Fruit fly (Drosophila melanogaster) whole organism, embryonic: ENCODE measurements around the gene CG9498.

Source experiments
- Asciz ChIP-seq: fragments of 200-800 bp; sonication (Bioruptor generic); optimal IDR thresholded peaks from 2 replicates; lab custom pipeline; 2017; ENCODE audit warnings: missing biosample characterization, mild to moderate bottlenecking, missing genetic modification characterization, missing genetic modification reagents
- CG10543 ChIP-seq: fragments of 200-800 bp; sonication (Bioruptor generic); optimal IDR thresholded peaks from 3 replicates; lab custom pipeline; 2017; ENCODE audit warnings: missing biosample characterization, mild to moderate bottlenecking, missing genetic modification characterization, moderate library complexity
- CG10565 ChIP-seq: fragments of 200-800 bp; sonication (Bioruptor generic); optimal IDR thresholded peaks from 3 replicates; lab custom pipeline; 2016; ENCODE audit warnings: missing biosample characterization, mild to moderate bottlenecking, missing genetic modification characterization
- CG11560 ChIP-seq: fragments of 200-800 bp; sonication (Bioruptor generic); IDR thresholded peaks from 3 replicates; pipeline ENCODE4 v1.3.6; 2022; ENCODE audit warnings: missing biosample characterization, missing genetic modification characterization
- CG11723 ChIP-seq: fragments of 200-800 bp; sonication (Bioruptor generic); optimal IDR thresholded peaks from 2 replicates; lab custom pipeline; 2017; ENCODE audit warnings: missing biosample characterization, mild to moderate bottlenecking, missing genetic modification characterization
- CG12071 ChIP-seq: fragments of 200-800 bp; sonication (Bioruptor generic); optimal IDR thresholded peaks from 3 replicates; lab custom pipeline; 2018; ENCODE audit warnings: missing biosample characterization, mild to moderate bottlenecking, missing genetic modification characterization
- CG14710 ChIP-seq: fragments of 200-800 bp; sonication (Bioruptor generic); optimal IDR thresholded peaks from 3 replicates; lab custom pipeline; 2019; ENCODE audit warnings: missing biosample characterization, mild to moderate bottlenecking, missing genetic modification characterization, moderate library complexity
- CG17186 ChIP-seq: fragments of 200-800 bp; sonication (Bioruptor generic); optimal IDR thresholded peaks from 3 replicates; lab custom pipeline; 2017; ENCODE audit warnings: missing biosample characterization, missing genetic modification reagents, missing genetic modification characterization
- CG2199 ChIP-seq: fragments of 200-800 bp; sonication (Bioruptor generic); IDR thresholded peaks from 3 replicates; pipeline ENCODE4 v1.3.6; 2022; ENCODE audit warnings: missing biosample characterization, missing genetic modification characterization
- CG2712 ChIP-seq: fragments of 200-800 bp; optimal IDR thresholded peaks from 3 replicates; lab custom pipeline; 2019; ENCODE audit warnings: missing biosample characterization, mild to moderate bottlenecking, missing genetic modification characterization, moderate library complexity
- CG31388 ChIP-seq: fragments of 200-800 bp; sonication (Bioruptor generic); optimal IDR thresholded peaks from 2 replicates; lab custom pipeline; 2016; ENCODE audit warnings: missing biosample characterization, missing genetic modification characterization
- CG31441 ChIP-seq: fragments of 200-800 bp; sonication (Bioruptor generic); IDR thresholded peaks from 2 replicates; pipeline ENCODE4 v1.3.6; 2022; ENCODE audit warnings: missing biosample characterization, missing genetic modification characterization
- CG3847 ChIP-seq: fragments of 200-800 bp; sonication (Bioruptor generic); IDR thresholded peaks from 2 replicates; pipeline ENCODE4 v1.3.6; 2022; ENCODE audit warnings: missing biosample characterization, missing genetic modification characterization
- CG6689 ChIP-seq: fragments of 200-800 bp; sonication (Bioruptor generic); IDR thresholded peaks from 2 replicates; pipeline ENCODE4 v1.3.6; 2022; ENCODE audit warnings: missing biosample characterization, missing genetic modification characterization
- CG7357 ChIP-seq: fragments of 200-800 bp; sonication (Bioruptor generic); IDR thresholded peaks from 3 replicates; pipeline ENCODE4 v1.3.6; 2022; ENCODE audit warnings: missing biosample characterization, missing genetic modification characterization
- CG7839 ChIP-seq: fragments of 200-800 bp; sonication (Bioruptor generic); optimal IDR thresholded peaks from 3 replicates; lab custom pipeline; 2018; ENCODE audit warnings: missing biosample characterization, mild to moderate bottlenecking, missing genetic modification characterization, moderate library complexity
- CG7928 ChIP-seq: fragments of 200-800 bp; sonication (Bioruptor generic); optimal IDR thresholded peaks from 2 replicates; lab custom pipeline; 2017; ENCODE audit warnings: missing biosample characterization, mild to moderate bottlenecking, missing genetic modification characterization
- CG8924 ChIP-seq: fragments of 200-800 bp; optimal IDR thresholded peaks from 3 replicates; lab custom pipeline; 2019; ENCODE audit warnings: missing biosample characterization, mild to moderate bottlenecking, missing genetic modification characterization, moderate library complexity
- CG8944 ChIP-seq: fragments of 200-800 bp; sonication (Bioruptor generic); optimal IDR thresholded peaks from 3 replicates; lab custom pipeline; 2016; ENCODE audit warnings: missing biosample characterization, missing genetic modification characterization
- CG9727 ChIP-seq: fragments of 200-800 bp; sonication (Bioruptor generic); optimal IDR thresholded peaks from 3 replicates; lab custom pipeline; 2017; ENCODE audit warnings: missing biosample characterization, mild to moderate bottlenecking, missing genetic modification characterization
- CoRest ChIP-seq: fragments of 200-800 bp; sonication (Bioruptor generic); optimal IDR thresholded peaks from 3 replicates; lab custom pipeline; 2018; ENCODE audit warnings: missing biosample characterization, mild to moderate bottlenecking, missing genetic modification characterization, moderate library complexity
- CrebB ChIP-seq: fragments of 200-800 bp; sonication (Bioruptor generic); optimal IDR thresholded peaks from 3 replicates; lab custom pipeline; 2018; ENCODE audit warnings: missing biosample characterization, mild to moderate bottlenecking, missing genetic modification characterization
- Doc2 ChIP-seq: fragments of 200-800 bp; sonication (Bioruptor generic); IDR thresholded peaks from 2 replicates; pipeline ENCODE4 v1.3.6; 2022; ENCODE audit warnings: missing biosample characterization, missing genetic modification characterization
- E2f1 ChIP-seq: fragments of 200-800 bp; sonication (Bioruptor generic); IDR thresholded peaks from 2 replicates; pipeline ENCODE4 v1.3.6; 2022; ENCODE audit warnings: missing biosample characterization, missing genetic modification characterization
- HHEX ChIP-seq: fragments of 200-800 bp; sonication (Bioruptor generic); optimal IDR thresholded peaks from 3 replicates; lab custom pipeline; 2017; ENCODE audit warnings: missing biosample characterization, mild to moderate bottlenecking, missing genetic modification characterization, missing genetic modification reagents
- Med ChIP-seq: fragments of 200-800 bp; sonication (Bioruptor generic); peaks from one replicate; lab custom pipeline; 2016; ENCODE audit warnings: missing biosample characterization, missing genetic modification characterization, mild to moderate bottlenecking, inconsistent platforms, moderate library complexity
- NK7.1 ChIP-seq: fragments of 200-800 bp; sonication (Bioruptor generic); optimal IDR thresholded peaks from 3 replicates; lab custom pipeline; 2016; ENCODE audit warnings: missing biosample characterization, missing genetic modification characterization
- Nf-YC ChIP-seq: fragments of 200-800 bp; optimal IDR thresholded peaks from 3 replicates; lab custom pipeline; 2019; ENCODE audit warnings: missing biosample characterization, mild to moderate bottlenecking, missing genetic modification characterization, moderate library complexity
- Pdp1 ChIP-seq, 2 experiments: fragments of 200-800 bp; sonication (Bioruptor generic); optimal IDR thresholded peaks; 3 replicates each; lab custom pipeline; 2016; ENCODE audit warnings: missing biosample characterization in 2 of 2, missing genetic modification characterization in 2 of 2, mild to moderate bottlenecking in 1 of 2, moderate library complexity in 1 of 2
- Sry-δ ChIP-seq: fragments of 200-800 bp; sonication (Bioruptor generic); optimal IDR thresholded peaks from 2 replicates; lab custom pipeline; 2016; ENCODE audit warnings: missing biosample characterization, missing genetic modification characterization
- abd-A ChIP-seq: fragments of 200-800 bp; sonication (Bioruptor generic); optimal IDR thresholded peaks from 3 replicates; lab custom pipeline; 2019; ENCODE audit warnings: missing biosample characterization, mild to moderate bottlenecking, missing genetic modification characterization, moderate library complexity
- az2 ChIP-seq: fragments of 200-800 bp; sonication (Bioruptor generic); optimal IDR thresholded peaks from 3 replicates; lab custom pipeline; 2016; ENCODE audit warnings: missing biosample characterization, missing genetic modification characterization
- dmrt11E ChIP-seq: fragments of 200-800 bp; sonication (Bioruptor generic); optimal IDR thresholded peaks from 3 replicates; lab custom pipeline; 2018; ENCODE audit warnings: missing biosample characterization, mild to moderate bottlenecking, missing genetic modification characterization, moderate library complexity
- fd102C ChIP-seq: fragments of 200-800 bp; sonication (Bioruptor generic); optimal IDR thresholded peaks from 2 replicates; lab custom pipeline; 2018; ENCODE audit warnings: missing biosample characterization, mild to moderate bottlenecking, missing genetic modification characterization, moderate library complexity
- gro ChIP-seq: fragments of 200-800 bp; sonication (Bioruptor generic); optimal IDR thresholded peaks from 2 replicates; lab custom pipeline; 2016; ENCODE audit warnings: missing biosample characterization, missing genetic modification characterization
- gsb-n ChIP-seq: fragments of 200-800 bp; sonication (Bioruptor generic); optimal IDR thresholded peaks from 3 replicates; lab custom pipeline; 2018; ENCODE audit warnings: missing biosample characterization, mild to moderate bottlenecking, missing genetic modification characterization
- her ChIP-seq: fragments of 200-800 bp; sonication (Bioruptor generic); optimal IDR thresholded peaks from 2 replicates; lab custom pipeline; 2016; ENCODE audit warnings: missing biosample characterization, missing genetic modification characterization
- pnt ChIP-seq: fragments of 200-800 bp; sonication (Bioruptor generic); optimal IDR thresholded peaks from 3 replicates; lab custom pipeline; 2016; ENCODE audit warnings: missing biosample characterization, missing genetic modification characterization
- psq ChIP-seq: fragments of 200-800 bp; sonication (Bioruptor generic); optimal IDR thresholded peaks from 2 replicates; lab custom pipeline; 2017; ENCODE audit warnings: missing biosample characterization, missing genetic modification characterization
- pzg ChIP-seq: fragments of 200-800 bp; sonication (Bioruptor generic); optimal IDR thresholded peaks from 3 replicates; lab custom pipeline; 2018; ENCODE audit warnings: missing biosample characterization, mild to moderate bottlenecking, missing genetic modification characterization, moderate library complexity
- ranshi ChIP-seq: fragments of 200-800 bp; sonication (Bioruptor generic); IDR thresholded peaks from 2 replicates; pipeline ENCODE4 v1.3.6; 2022; ENCODE audit warnings: missing biosample characterization, missing genetic modification characterization
- repo ChIP-seq: fragments of 200-800 bp; sonication (Bioruptor generic); optimal IDR thresholded peaks from 2 replicates; lab custom pipeline; 2016; ENCODE audit warnings: missing biosample characterization, missing genetic modification characterization
- run ChIP-seq: fragments of 200-800 bp; sonication (Bioruptor generic); optimal IDR thresholded peaks from 3 replicates; lab custom pipeline; 2018; ENCODE audit warnings: missing biosample characterization, mild to moderate bottlenecking, missing genetic modification characterization
- sim ChIP-seq: fragments of 200-800 bp; sonication (Bioruptor generic); IDR thresholded peaks from 2 replicates; pipeline ENCODE4 v1.3.6; 2022; ENCODE audit warnings: missing biosample characterization, missing genetic modification characterization
- slbo ChIP-seq: fragments of 200-800 bp; sonication (Bioruptor generic); IDR thresholded peaks from 2 replicates; pipeline ENCODE4 v1.3.6; 2022; ENCODE audit warnings: missing biosample characterization, missing genetic modification characterization
- sna ChIP-seq: fragments of 200-800 bp; sonication (Bioruptor generic); IDR thresholded peaks from 2 replicates; pipeline ENCODE4 v1.3.6; 2022; ENCODE audit warnings: missing biosample characterization, missing genetic modification characterization; ENCODE audit not compliant: partially characterized antibody
- sr ChIP-seq: fragments of 200-800 bp; sonication (Bioruptor generic); IDR thresholded peaks from 3 replicates; pipeline ENCODE4 v1.3.6; 2022; ENCODE audit warnings: missing biosample characterization, missing genetic modification characterization
- tio ChIP-seq: fragments of 200-800 bp; sonication (Bioruptor generic); optimal IDR thresholded peaks from 2 replicates; lab custom pipeline; 2017; ENCODE audit warnings: missing biosample characterization, missing genetic modification characterization, inconsistent platforms
- zen ChIP-seq: fragments of 200-800 bp; sonication (Bioruptor generic); optimal IDR thresholded peaks from 3 replicates; lab custom pipeline; 2018; ENCODE audit warnings: missing biosample characterization, mild to moderate bottlenecking, missing genetic modification characterization, moderate library complexity

The CG9498 gene

dm6 chr2L:6350984-6351808 lies at the start of gene CG9498 (continued):
- TF ChIP-seq az2, result peak; percentile 55
- no peak for TF ChIP-seq CG2199 (GFP tag; lab: Robert Waterston, UW)
- TF ChIP-seq CG10543 (GFP tag; lab: Kevin White, UChicago), result peak; percentile 69
- TF ChIP-seq Asciz (GFP tag; lab: Kevin White, UChicago), result peak; percentile 80
- peak; percentile 38; the same call in 1 of the 3 replicates for TF ChIP-seq CG11560 (tag; lab: Robert Waterston, UW)
- TF ChIP-seq sr (GFP tag; lab: Robert Waterston, UW), result no peak
- peak; percentile 52 for TF ChIP-seq CG7928 (GFP tag; lab: Kevin White, UChicago)
- TF ChIP-seq fd102C (GFP tag; lab: Kevin White, UChicago), result no peak
- TF ChIP-seq CG14710, result peak; percentile 8
- peak; percentile 1 for TF ChIP-seq pzg (GFP tag; lab: Kevin White, UChicago)
- TF ChIP-seq Nf-YC (tag; lab: Kevin White, UChicago), result peak; percentile 76
- peak; percentile 7 for TF ChIP-seq NK7.1
- peak; percentile 9 for TF ChIP-seq CG31388 (GFP tag; lab: Kevin White, UChicago)
- TF ChIP-seq CG8944 (GFP tag; lab: Kevin White, UChicago), result no peak
- peak; percentile 77 for TF ChIP-seq E2f1 (GFP tag; lab: Robert Waterston, UW)
- TF ChIP-seq ranshi (GFP tag; lab: Robert Waterston, UW), result peak; percentile 62; the same call in 1 of the 2 replicates
- TF ChIP-seq CG7357, result peak; percentile 69
- no peak for TF ChIP-seq repo (GFP tag; lab: Kevin White, UChicago)
- peak; percentile 18 for TF ChIP-seq pnt (GFP tag; lab: Kevin White, UChicago)
- TF ChIP-seq CG3847 (GFP tag; lab: Robert Waterston, UW), result peak; percentile 76
- no peak for TF ChIP-seq psq
- no peak for TF ChIP-seq abd-A (tag; lab: Kevin White, UChicago)
- TF ChIP-seq CG12071 (GFP tag; lab: Kevin White, UChicago), result no peak
- peak in 1 of 2 experiments; percentile 44 for TF ChIP-seq Pdp1 (GFP tag; optimal IDR thresholded peaks at IDR 0.05; lab: Kevin White, UChicago)
- TF ChIP-seq Med (GFP tag; lab: Kevin White, UChicago), result peak; percentile 73
- TF ChIP-seq Sry-δ (GFP tag; lab: Kevin White, UChicago), result no peak
- TF ChIP-seq slbo (GFP tag; lab: Robert Waterston, UW), result peak; percentile 86
- TF ChIP-seq CG31441 (GFP tag; lab: Robert Waterston, UW), result peak; percentile 84
- no peak for TF ChIP-seq CG10565 (GFP tag; lab: Kevin White, UChicago)
- TF ChIP-seq CG7839 (tag; lab: Kevin White, UChicago), result peak; percentile 93
- no peak for TF ChIP-seq her (GFP tag; lab: Kevin White, UChicago)
- peak; percentile 88 for TF ChIP-seq CG8924 (tag; lab: Kevin White, UChicago)
- TF ChIP-seq HHEX (GFP tag; lab: Kevin White, UChicago), result peak; percentile 91
- no peak for TF ChIP-seq sim (GFP tag; lab: Robert Waterston, UW)
- TF ChIP-seq CG2712, result peak; percentile 87
- peak; percentile 64 for TF ChIP-seq CG9727 (GFP tag; lab: Kevin White, UChicago)
- no peak for TF ChIP-seq sna (GFP tag; lab: Robert Waterston, UW)
- TF ChIP-seq gsb-n, result no peak
- TF ChIP-seq run, result peak; percentile 71
- peak; percentile 92 for TF ChIP-seq CoRest (tag; lab: Kevin White, UChicago)
- TF ChIP-seq CG11723, result peak; percentile 44
- no peak for TF ChIP-seq CG17186 (GFP tag; lab: Kevin White, UChicago)
- no peak for TF ChIP-seq gro (GFP tag; lab: Kevin White, UChicago)
- no peak for TF ChIP-seq Doc2 (GFP tag; lab: Robert Waterston, UW)
- TF ChIP-seq CrebB, result peak; percentile 41
- TF ChIP-seq CG6689 (GFP tag; lab: Robert Waterston, UW), result peak; percentile 82
- no peak for TF ChIP-seq dmrt11E (tag; lab: Kevin White, UChicago)
- peak; percentile 70 for TF ChIP-seq tio (GFP tag; lab: Kevin White, UChicago)
- peak; percentile 36 for TF ChIP-seq zen (tag; lab: Kevin White, UChicago)
